Worm (Caenorhabditis elegans) whole organism, late embryonic: ENCODE measurements around the gene mtr-4.

Experiments
- ama-1 ChIP-seq: fragments of 150-350 bp; optimal IDR thresholded peaks from 2 replicates; lab custom pipeline; 2014
- fkh-10 ChIP-seq: fragments of 150-350 bp; optimal IDR thresholded peaks from 2 replicates; lab custom pipeline; 2014; ENCODE audit warnings: missing biosample characterization, missing genetic modification reagents, missing genetic modification characterization
- nhr-11 ChIP-seq: fragments of 150-350 bp; optimal IDR thresholded peaks from 2 replicates; lab custom pipeline; 2014; ENCODE audit warnings: missing biosample characterization, missing genetic modification characterization
- pha-4 ChIP-seq: fragments of 150-350 bp; optimal IDR thresholded peaks from 2 replicates; lab custom pipeline; 2018; ENCODE audit warnings: missing biosample characterization, missing genetic modification reagents, missing genetic modification characterization

DNA sequence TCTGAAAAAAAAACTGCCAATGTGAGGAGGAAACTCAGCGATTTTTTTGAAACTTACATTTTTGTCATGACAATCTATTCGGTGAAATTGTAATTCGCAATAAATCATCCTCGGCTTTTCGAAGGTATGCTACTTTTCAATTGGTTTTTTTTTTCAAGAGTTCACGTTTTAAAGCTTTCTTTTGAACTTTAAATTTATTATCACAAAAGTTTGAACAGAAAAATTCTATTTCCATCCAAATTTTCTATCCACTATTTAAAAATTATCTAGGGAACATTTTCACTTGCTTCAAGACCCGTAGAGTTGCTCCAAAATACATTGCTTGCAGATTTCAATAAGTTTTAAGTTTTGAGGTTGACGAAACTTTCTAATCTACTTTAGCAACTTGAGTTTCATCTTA, 21.1 kb downstream of the mtr-4 start, which contains the start of gene K07F5.6:
- TF ChIP-seq ama-1 (lab: Kevin White, UChicago) (no peak), fkh-10 (GFP tag; lab: Kevin White, UChicago) (no peak), nhr-11 (no peak), pha-4 (tag; lab: Kevin White, UChicago) (no peak)
